ENCODE assay signal across 5 worm cellular contexts in genomic region chrX:13108664-13109063, ce11.
TF ChIP-seq lines count a peak whose summit lies in the region.

No protein-coding gene starts in this region.

TF ChIP-seq in whole organism, L1 larva, 84 proteins besides CTCF, POLR2A, EP300 and RAD21:
- TF ChIP-seq sox-4 (tag; optimal IDR thresholded peaks at IDR 0.05; lab: Kevin White, UChicago) (no peak), nhr-20 (tag; optimal IDR thresholded peaks at IDR 0.05; lab: Kevin White, UChicago) (peak; percentile 6), elt-2 (tag; optimal IDR thresholded peaks at IDR 0.05; lab: Kevin White, UChicago) (peak; percentile 12), alr-1 (tag; optimal IDR thresholded peaks at IDR 0.05; lab: Kevin White, UChicago; ENCODE audit: borderline replicate concordance) (no peak), nhr-85 (tag; lab: Kevin White, UChicago) (peak; percentile 48), pqm-1 (tag; optimal IDR thresholded peaks at IDR 0.05; lab: Kevin White, UChicago) (no peak), zag-1 (tag; optimal IDR thresholded peaks at IDR 0.05; lab: Kevin White, UChicago) (no peak), ama-1 (optimal IDR thresholded peaks at IDR 0.05; lab: Kevin White, UChicago) (peak; percentile 12), nhr-71 (tag; optimal IDR thresholded peaks at IDR 0.05; lab: Kevin White, UChicago) (peak; percentile 30), nhr-90 (tag; optimal IDR thresholded peaks at IDR 0.05; lab: Kevin White, UChicago; ENCODE audit: poor library complexity) (peak; percentile 3)

TF ChIP-seq in whole organism, L2 larva, 48 proteins besides CTCF, POLR2A, EP300 and RAD21:
- no peak for TF ChIP-seq snpc-4 (tag; optimal IDR thresholded peaks at IDR 0.05; lab: Kevin White, UChicago)
- TF ChIP-seq skn-1 (tag; optimal IDR thresholded peaks at IDR 0.05; lab: Kevin White, UChicago) = no peak
- TF ChIP-seq crh-2 (tag; optimal IDR thresholded peaks at IDR 0.05; lab: Kevin White, UChicago) = peak; percentile 38
- no peak for TF ChIP-seq nhr-6 (tag; optimal IDR thresholded peaks at IDR 0.05; lab: Kevin White, UChicago)
- TF ChIP-seq lin-13 (GFP tag; optimal IDR thresholded peaks at IDR 0.05; lab: Kevin White, UChicago) = no peak
- no peak for TF ChIP-seq nhr-237 (tag; optimal IDR thresholded peaks at IDR 0.05; lab: Kevin White, UChicago)
- peak; percentile 36 for TF ChIP-seq ama-1 (optimal IDR thresholded peaks at IDR 0.05; lab: Kevin White, UChicago)
- no peak for TF ChIP-seq lsy-2 (tag; optimal IDR thresholded peaks at IDR 0.05; lab: Kevin White, UChicago)
- peak; percentile 47 for TF ChIP-seq ztf-4 (tag; optimal IDR thresholded peaks at IDR 0.05; lab: Kevin White, UChicago)
- no peak for TF ChIP-seq unc-62 (GFP tag; optimal IDR thresholded peaks at IDR 0.05; lab: Kevin White, UChicago)
- TF ChIP-seq blmp-1 (tag; optimal IDR thresholded peaks at IDR 0.05; lab: Kevin White, UChicago; ENCODE audit: insufficient read depth) = no peak

TF ChIP-seq in whole organism, L3 larva, 47 proteins besides CTCF, POLR2A, EP300 and RAD21:
- TF ChIP-seq elt-2 (tag; optimal IDR thresholded peaks at IDR 0.05; lab: Kevin White, UChicago) (peak; percentile 11), nhr-67 (tag; optimal IDR thresholded peaks at IDR 0.05; lab: Kevin White, UChicago) (no peak), ama-1 (optimal IDR thresholded peaks at IDR 0.05; lab: Kevin White, UChicago) (peak; percentile 94), zag-1 (tag; optimal IDR thresholded peaks at IDR 0.05; lab: Kevin White, UChicago) (no peak), egl-5 (tag; optimal IDR thresholded peaks at IDR 0.05; lab: Kevin White, UChicago) (peak; percentile 9)

TF ChIP-seq in whole organism, L4 larva, 104 proteins besides CTCF, POLR2A, EP300 and RAD21:
- TF ChIP-seq D1046.2 (GFP tag; IDR thresholded peaks at IDR 0.05; lab: Robert Waterston, UW) (no peak), dve-1 (tag; optimal IDR thresholded peaks at IDR 0.05; lab: Kevin White, UChicago; ENCODE audit: insufficient read depth) (peak; percentile 46), lin-39 (tag; optimal IDR thresholded peaks at IDR 0.05; lab: Kevin White, UChicago) (no peak), mep-1 (tag; optimal IDR thresholded peaks at IDR 0.05; lab: Kevin White, UChicago) (peak; percentile 44), pha-4 (GFP tag; IDR thresholded peaks at IDR 0.05; lab: Robert Waterston, UW) (no peak), pha-4 (tag; optimal IDR thresholded peaks at IDR 0.05; lab: Kevin White, UChicago) (no peak), lin-13 (GFP tag; optimal IDR thresholded peaks at IDR 0.05; lab: Kevin White, UChicago) (peak; percentile 52), nhr-11 (tag; optimal IDR thresholded peaks at IDR 0.05; lab: Kevin White, UChicago) (no peak), aha-1 (tag; lab: Kevin White, UChicago) (peak; percentile 47), mes-2 (tag; optimal IDR thresholded peaks at IDR 0.05; lab: Kevin White, UChicago; ENCODE audit: poor library complexity, severe bottlenecking) (no peak), egl-27 (tag; optimal IDR thresholded peaks at IDR 0.05; lab: Kevin White, UChicago) (no peak), fos-1 (tag; optimal IDR thresholded peaks at IDR 0.05; lab: Kevin White, UChicago) (no peak), zfp-2 (tag; optimal IDR thresholded peaks at IDR 0.05; lab: Kevin White, UChicago) (no peak), lin-38 (GFP tag; IDR thresholded peaks at IDR 0.05; lab: Robert Waterston, UW) (no peak), ceh-32 (tag; optimal IDR thresholded peaks at IDR 0.05; lab: Kevin White, UChicago; ENCODE audit: poor library complexity) (no peak), spr-3 (GFP tag; optimal IDR thresholded peaks at IDR 0.05; lab: Kevin White, UChicago) (no peak), saeg-2 (GFP tag; IDR thresholded peaks at IDR 0.05; lab: Robert Waterston, UW) (no peak), hlh-30 (tag; optimal IDR thresholded peaks at IDR 0.05; lab: Kevin White, UChicago; ENCODE audit: insufficient read depth) (peak; percentile 26), F49E8.2 (tag; optimal IDR thresholded peaks at IDR 0.05; lab: Kevin White, UChicago; ENCODE audit: borderline replicate concordance) (no peak), hmg-1.1 (GFP tag; IDR thresholded peaks at IDR 0.05; lab: Robert Waterston, UW) (peak; percentile 29; the same call in 1 of the 2 replicates), hlh-11 (tag; optimal IDR thresholded peaks at IDR 0.05; lab: Kevin White, UChicago) (peak; percentile 54), nhr-41 (GFP tag; IDR thresholded peaks at IDR 0.05; lab: Robert Waterston, UW) (peak; percentile 74; the same call in 1 of the 2 replicates), sdz-12 (GFP tag; optimal IDR thresholded peaks at IDR 0.05; lab: Kevin White, UChicago) (peak; percentile 36), zfp-3 (GFP tag; conservative IDR thresholded peaks at IDR 0.05; lab: Robert Waterston, UW) (peak; percentile 56; the same call in 1 of the 2 replicates), daf-16 (GFP tag; optimal IDR thresholded peaks at IDR 0.05; lab: Kevin White, UChicago) (no peak), daf-16 (tag; optimal IDR thresholded peaks at IDR 0.05; lab: Kevin White, UChicago) (no peak), nhr-10 (tag; optimal IDR thresholded peaks at IDR 0.05; lab: Kevin White, UChicago) (no peak), madf-5 (GFP tag; IDR thresholded peaks at IDR 0.05; lab: Robert Waterston, UW) (no peak), snpc-4 (tag; optimal IDR thresholded peaks at IDR 0.05; lab: Kevin White, UChicago) (no peak), mxl-3 (GFP tag; optimal IDR thresholded peaks at IDR 0.05; lab: Kevin White, UChicago) (peak; percentile 23), lir-3 (tag; optimal IDR thresholded peaks at IDR 0.05; lab: Kevin White, UChicago) (no peak), php-3 (GFP tag; IDR thresholded peaks at IDR 0.05; lab: Robert Waterston, UW) (no peak)

TF ChIP-seq in whole organism, young adult, 124 proteins besides CTCF, POLR2A, EP300 and RAD21 (continues in another document):
- TF ChIP-seq ceh-91 (GFP tag; IDR thresholded peaks at IDR 0.05; lab: Robert Waterston, UW) = no peak
- TF ChIP-seq egl-44 (GFP tag; IDR thresholded peaks at IDR 0.05; lab: Robert Waterston, UW) = peak; percentile 47; the same call in 1 of the 2 replicates
- TF ChIP-seq tbp1 (GFP tag; optimal IDR thresholded peaks at IDR 0.05; lab: Kevin White, UChicago) = peak; percentile 34
- peak in 1 of 3 experiments; percentile 14 for TF ChIP-seq lin-35 (GFP tag; optimal IDR thresholded peaks at IDR 0.05; lab: Kevin White, UChicago)
- no peak for TF ChIP-seq zim-3 (tag; optimal IDR thresholded peaks at IDR 0.05; lab: Kevin White, UChicago)
- peak; percentile 67 for TF ChIP-seq ztf-26 (tag; optimal IDR thresholded peaks at IDR 0.05; lab: Kevin White, UChicago)
- no peak for TF ChIP-seq atf-7 (tag; optimal IDR thresholded peaks at IDR 0.05; lab: Kevin White, UChicago)
- 0 out of 2 replicates have a peak, but pooled peaks have one; percentile 25 for TF ChIP-seq mcd-1 (GFP tag; IDR thresholded peaks at IDR 0.05; lab: Robert Waterston, UW)
- TF ChIP-seq ama-1 (optimal IDR thresholded peaks at IDR 0.05; lab: Kevin White, UChicago) = peak; percentile 76
- no peak for TF ChIP-seq ama-1 (GFP tag; optimal IDR thresholded peaks at IDR 0.05; lab: Kevin White, UChicago)
- TF ChIP-seq K11D2.4 (GFP tag; IDR thresholded peaks at IDR 0.05; lab: Robert Waterston, UW) = no peak
- no peak for TF ChIP-seq fkh-3 (tag; optimal IDR thresholded peaks at IDR 0.05; lab: Kevin White, UChicago)
- TF ChIP-seq madf-3 (GFP tag; IDR thresholded peaks at IDR 0.05; lab: Robert Waterston, UW) = no peak
- TF ChIP-seq C06A6.2 (GFP tag; conservative IDR thresholded peaks at IDR 0.05; lab: Robert Waterston, UW) = no peak
- no peak for TF ChIP-seq snpc-1.3 (tag; optimal IDR thresholded peaks at IDR 0.05; lab: Kevin White, UChicago; ENCODE audit: insufficient read depth)
- TF ChIP-seq F23B12.7 (tag; optimal IDR thresholded peaks at IDR 0.05; lab: Kevin White, UChicago; ENCODE audit: insufficient read depth) = no peak
- no peak for TF ChIP-seq F57C9.4 (tag; optimal IDR thresholded peaks at IDR 0.05; lab: Kevin White, UChicago)
- TF ChIP-seq ztf-28 (GFP tag; IDR thresholded peaks at IDR 0.05; lab: Robert Waterston, UW) = no peak
- TF ChIP-seq ekl-4 (GFP tag; IDR thresholded peaks at IDR 0.05; lab: Robert Waterston, UW) = peak; percentile 27; the same call in 1 of the 2 replicates
- no peak for TF ChIP-seq attf-3 (GFP tag; conservative IDR thresholded peaks at IDR 0.05; lab: Robert Waterston, UW)
- TF ChIP-seq repo-1 (tag; optimal IDR thresholded peaks at IDR 0.05; lab: Kevin White, UChicago) = peak; percentile 70
- no peak for TF ChIP-seq Y67H2A.10 (GFP tag; conservative IDR thresholded peaks at IDR 0.05; lab: Robert Waterston, UW)
- 0 out of 2 replicates have a peak, but pooled peaks have one; percentile 34 for TF ChIP-seq cebp-2 (GFP tag; IDR thresholded peaks at IDR 0.05; lab: Robert Waterston, UW)
- TF ChIP-seq hlh-12 (tag; optimal IDR thresholded peaks at IDR 0.05; lab: Kevin White, UChicago) = no peak
- no peak for TF ChIP-seq dpl-1 (GFP tag; optimal IDR thresholded peaks at IDR 0.05; lab: Kevin White, UChicago)
- TF ChIP-seq xnd-1 (tag; optimal IDR thresholded peaks at IDR 0.05; lab: Kevin White, UChicago) = no peak
- TF ChIP-seq ztf-18 (tag; optimal IDR thresholded peaks at IDR 0.05; lab: Kevin White, UChicago) = no peak
- peak; percentile 57; the same call in 1 of the 2 replicates for TF ChIP-seq lin-26 (GFP tag; IDR thresholded peaks at IDR 0.05; lab: Robert Waterston, UW)
- no peak for TF ChIP-seq K12H6.12 (tag; optimal IDR thresholded peaks at IDR 0.05; lab: Kevin White, UChicago)
- no peak for TF ChIP-seq lsl-1 (GFP tag; optimal IDR thresholded peaks at IDR 0.05; lab: Kevin White, UChicago)
- peak; percentile 73; the same call in 1 of the 2 replicates for TF ChIP-seq Y56A3A.18 (GFP tag; IDR thresholded peaks at IDR 0.05; lab: Robert Waterston, UW)
- TF ChIP-seq nhr-179 (tag; optimal IDR thresholded peaks at IDR 0.05; lab: Kevin White, UChicago) = no peak
- peak; percentile 52 for TF ChIP-seq athp-1 (tag; optimal IDR thresholded peaks at IDR 0.05; lab: Kevin White, UChicago)
- TF ChIP-seq nhr-80 (tag; optimal IDR thresholded peaks at IDR 0.05; lab: Kevin White, UChicago) = no peak
- no peak for TF ChIP-seq ceh-40 (GFP tag; IDR thresholded peaks at IDR 0.05; lab: Robert Waterston, UW)
- TF ChIP-seq nfyb-1 (GFP tag; IDR thresholded peaks at IDR 0.05; lab: Robert Waterston, UW) = no peak; the same call in 1 of the 2 replicates
- no peak for TF ChIP-seq somi-1 (GFP tag; optimal IDR thresholded peaks at IDR 0.05; lab: Kevin White, UChicago)
- no peak for TF ChIP-seq let-607 (tag; optimal IDR thresholded peaks at IDR 0.05; lab: Kevin White, UChicago)
- TF ChIP-seq lsy-27 (tag; optimal IDR thresholded peaks at IDR 0.05; lab: Kevin White, UChicago; ENCODE audit: borderline replicate concordance, insufficient read depth) = no peak
- TF ChIP-seq chd-7 (tag; optimal IDR thresholded peaks at IDR 0.05; lab: Kevin White, UChicago) = peak; percentile 66
- no peak for TF ChIP-seq snpc-1.1 (tag; optimal IDR thresholded peaks at IDR 0.05; lab: Kevin White, UChicago; ENCODE audit: insufficient read depth)
